Worm (Caenorhabditis elegans): ENCODE data around the gene gtsf-1.

DNA sequence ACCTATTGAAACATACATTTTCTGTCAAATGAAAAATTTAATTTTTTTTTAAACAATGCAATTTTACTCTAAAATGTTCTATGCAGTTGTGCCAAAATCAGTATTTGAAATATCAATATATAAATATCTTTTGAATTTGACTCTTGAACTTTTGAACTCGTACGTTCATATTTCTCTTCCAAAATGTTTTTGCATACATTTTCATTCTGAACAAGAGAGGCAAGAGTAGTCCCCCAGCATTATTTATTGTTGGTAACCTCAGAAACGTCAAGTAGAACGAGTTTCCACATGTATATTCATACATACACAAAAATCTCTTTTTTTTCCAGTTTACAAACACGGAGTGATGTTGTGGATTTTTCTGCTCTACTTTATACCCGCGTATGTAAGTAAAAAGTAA, 34.3 kb upstream of the gtsf-1 start, which contains the start of gene clec-194:
- no peak for TF ChIP-seq tab-1 (GFP tag; IDR thresholded peaks at IDR 0.05)
- TF ChIP-seq T22C8.4 (GFP tag; IDR thresholded peaks at IDR 0.05) = no peak
- TF ChIP-seq klf-2 (GFP tag; conservative IDR thresholded peaks at IDR 0.05) = no peak
- TF ChIP-seq ztf-29 (GFP tag; IDR thresholded peaks at IDR 0.05) = no peak
- no peak for TF ChIP-seq flt-1 (GFP tag; IDR thresholded peaks at IDR 0.05)
- no peak for TF ChIP-seq cog-1 (tag; optimal IDR thresholded peaks at IDR 0.05)
- no peak for TF ChIP-seq ref-1 (GFP tag; conservative IDR thresholded peaks at IDR 0.05)
